Worm (Caenorhabditis elegans): ENCODE measurements around the gene rog-1.

DNA sequence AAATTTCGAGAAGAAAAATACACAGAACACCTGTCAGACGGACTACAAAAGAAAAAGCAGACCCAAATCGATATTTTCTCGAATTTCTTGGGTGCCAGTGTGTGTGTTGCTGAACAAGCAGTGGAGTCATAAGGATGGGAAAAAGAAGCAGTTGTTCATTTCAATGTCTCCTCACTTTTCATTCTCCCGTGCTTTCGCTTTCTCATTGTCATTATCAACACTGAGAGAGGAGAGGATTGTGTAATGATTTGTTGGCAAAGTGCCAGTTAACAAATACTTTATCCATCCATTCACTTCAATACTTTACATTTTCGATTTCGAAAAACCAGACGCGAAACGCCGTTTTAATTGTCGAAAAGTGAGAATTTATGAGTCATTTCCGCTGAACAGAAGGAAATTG, 838 bp upstream of the rog-1 start:
- TF ChIP-seq nhr-77 (tag; optimal IDR thresholded peaks at IDR 0.05): no peak
- TF ChIP-seq lin-39 (tag; optimal IDR thresholded peaks at IDR 0.05): no peak
- TF ChIP-seq nhr-25 (tag; optimal IDR thresholded peaks at IDR 0.05): no peak
- no peak for TF ChIP-seq zag-1 (tag; optimal IDR thresholded peaks at IDR 0.05)
